Worm (Caenorhabditis elegans) whole organism, mixed stage, embryonic: ENCODE data around the gene F56F11.4.

Experiments used
- M03D4.4 ChIP-seq: sonication (generic microtip); optimal IDR thresholded peaks from 2 replicates; lab custom pipeline; 2017; ENCODE audit warnings: mild to moderate bottlenecking, missing genetic modification characterization, missing compliant biosample characterization
- bed-3 ChIP-seq: fragments of 200-800 bp; sonication (Bioruptor generic); optimal IDR thresholded peaks from 3 replicates; lab custom pipeline; 2018; ENCODE audit warnings: mild to moderate bottlenecking, missing genetic modification characterization, moderate library complexity, missing compliant biosample characterization
- ceh-39 ChIP-seq: fragments of 150-350 bp; optimal IDR thresholded peaks from 2 replicates; lab custom pipeline; 2014; ENCODE audit warnings: missing biosample characterization, missing genetic modification characterization
- ceh-43 ChIP-seq: fragments of 200-800 bp; sonication (Bioruptor generic); optimal IDR thresholded peaks from 2 replicates; lab custom pipeline; 2018; ENCODE audit warnings: mild to moderate bottlenecking, missing genetic modification characterization, moderate library complexity, missing compliant biosample characterization
- ceh-83 ChIP-seq: fragments of 200-800 bp; sonication (Bioruptor generic); optimal IDR thresholded peaks from 2 replicates; lab custom pipeline; 2018; ENCODE audit warnings: mild to moderate bottlenecking, missing genetic modification characterization, missing compliant biosample characterization
- cnd-1 ChIP-seq: fragments of 200-800 bp; sonication (Bioruptor generic); optimal IDR thresholded peaks from 2 replicates; lab custom pipeline; 2018; ENCODE audit warnings: mild to moderate bottlenecking, missing genetic modification characterization, missing compliant biosample characterization
- drap-1 ChIP-seq: fragments of 200-800 bp; sonication (Bioruptor generic); optimal IDR thresholded peaks from 3 replicates; lab custom pipeline; 2018; ENCODE audit warnings: mild to moderate bottlenecking, missing genetic modification characterization, missing compliant biosample characterization
- elt-1 ChIP-seq: sonication (generic microtip); optimal IDR thresholded peaks from 2 replicates; lab custom pipeline; 2017; ENCODE audit warnings: missing genetic modification characterization, mild to moderate bottlenecking, missing compliant biosample characterization, antibody characterized with exemption, moderate library complexity, borderline replicate concordance; ENCODE audit not compliant: insufficient read depth
- elt-3 ChIP-seq: fragments of 150-350 bp; optimal IDR thresholded peaks from 2 replicates; lab custom pipeline; 2014; ENCODE audit warnings: missing biosample characterization, missing genetic modification characterization
- ham-2 ChIP-seq: fragments of 200-800 bp; sonication (Bioruptor generic); optimal IDR thresholded peaks from 2 replicates; lab custom pipeline; 2018; ENCODE audit warnings: mild to moderate bottlenecking, missing genetic modification characterization, missing compliant biosample characterization
- hlh-1 ChIP-seq: fragments of 150-350 bp; optimal IDR thresholded peaks from 2 replicates; lab custom pipeline; 2014; ENCODE audit warnings: missing biosample characterization, missing genetic modification reagents, missing genetic modification characterization
- lin-13 ChIP-seq: fragments of 150-350 bp; optimal IDR thresholded peaks from 2 replicates; lab custom pipeline; 2014; ENCODE audit warnings: missing biosample characterization, missing genetic modification characterization
- lin-32 ChIP-seq: fragments of 200-800 bp; sonication (Bioruptor generic); optimal IDR thresholded peaks from 2 replicates; lab custom pipeline; 2018; ENCODE audit warnings: mild to moderate bottlenecking, missing genetic modification characterization, missing compliant biosample characterization
- lsy-2 ChIP-seq: fragments of 150-350 bp; optimal IDR thresholded peaks from 2 replicates; lab custom pipeline; 2014; ENCODE audit warnings: missing biosample characterization, missing genetic modification characterization
- mab-5 ChIP-seq: fragments of 150-350 bp; optimal IDR thresholded peaks from 2 replicates; lab custom pipeline; 2014; ENCODE audit warnings: missing biosample characterization, missing genetic modification characterization
- mep-1 ChIP-seq: fragments of 150-350 bp; optimal IDR thresholded peaks from 2 replicates; lab custom pipeline; 2017; ENCODE audit warnings: missing biosample characterization, missing genetic modification reagents, missing genetic modification characterization, inconsistent platforms
- mls-2 ChIP-seq: sonication (generic microtip); optimal IDR thresholded peaks from 2 replicates; lab custom pipeline; 2016; ENCODE audit warnings: mild to moderate bottlenecking, missing genetic modification characterization, moderate library complexity, missing compliant biosample characterization
- nhr-12 ChIP-seq: fragments of 150-350 bp; optimal IDR thresholded peaks from 2 replicates; lab custom pipeline; 2014; ENCODE audit warnings: missing biosample characterization, missing genetic modification characterization
- nhr-2 ChIP-seq: fragments of 150-350 bp; optimal IDR thresholded peaks from 2 replicates; lab custom pipeline; 2014; ENCODE audit warnings: missing biosample characterization, missing genetic modification characterization
- nhr-237 ChIP-seq: fragments of 150-350 bp; optimal IDR thresholded peaks from 2 replicates; lab custom pipeline; 2014; ENCODE audit warnings: missing biosample characterization, missing genetic modification characterization
- nhr-28 ChIP-seq: fragments of 150-350 bp; optimal IDR thresholded peaks from 2 replicates; lab custom pipeline; 2014; ENCODE audit warnings: missing biosample characterization, missing genetic modification characterization
- nhr-76 ChIP-seq: sonication (generic microtip); optimal IDR thresholded peaks from 2 replicates; lab custom pipeline; 2017; ENCODE audit warnings: missing biosample characterization, missing genetic modification characterization
- pha-4 ChIP-seq: fragments of 150-350 bp; optimal IDR thresholded peaks from 2 replicates; lab custom pipeline; 2018; ENCODE audit warnings: missing biosample characterization, missing genetic modification reagents, missing genetic modification characterization
- sem-2 ChIP-seq: fragments of 200-800 bp; sonication (Bioruptor generic); optimal IDR thresholded peaks from 2 replicates; lab custom pipeline; 2018; ENCODE audit warnings: mild to moderate bottlenecking, missing genetic modification characterization, missing compliant biosample characterization
- snpc-4 ChIP-seq: fragments of 150-350 bp; optimal IDR thresholded peaks from 2 replicates; lab custom pipeline; 2014; ENCODE audit warnings: missing biosample characterization, missing genetic modification characterization
- sptf-1 ChIP-seq: sonication (generic microtip); optimal IDR thresholded peaks from 2 replicates; lab custom pipeline; 2017; ENCODE audit warnings: mild to moderate bottlenecking, missing genetic modification characterization, moderate library complexity, missing compliant biosample characterization
- unc-120 ChIP-seq: sonication (generic microtip); optimal IDR thresholded peaks from 2 replicates; lab custom pipeline; 2017; ENCODE audit warnings: missing genetic modification characterization, missing compliant biosample characterization; ENCODE audit not compliant: poor library complexity, severe bottlenecking
- unc-39 ChIP-seq: fragments of 150-350 bp; optimal IDR thresholded peaks from 2 replicates; lab custom pipeline; 2014; ENCODE audit warnings: missing biosample characterization, missing genetic modification characterization
- unc-62 ChIP-seq: fragments of 150-350 bp; optimal IDR thresholded peaks from 2 replicates; lab custom pipeline; 2014; ENCODE audit warnings: missing biosample characterization, missing genetic modification reagents, missing genetic modification characterization
- zip-8 ChIP-seq: fragments of 150-350 bp; optimal IDR thresholded peaks from 2 replicates; lab custom pipeline; 2014; ENCODE audit warnings: missing biosample characterization, missing genetic modification characterization
- ztf-11 ChIP-seq: fragments of 150-350 bp; optimal IDR thresholded peaks from 2 replicates; lab custom pipeline; 2014; ENCODE audit warnings: missing biosample characterization, missing genetic modification characterization

F56F11.4 gene

DNA sequence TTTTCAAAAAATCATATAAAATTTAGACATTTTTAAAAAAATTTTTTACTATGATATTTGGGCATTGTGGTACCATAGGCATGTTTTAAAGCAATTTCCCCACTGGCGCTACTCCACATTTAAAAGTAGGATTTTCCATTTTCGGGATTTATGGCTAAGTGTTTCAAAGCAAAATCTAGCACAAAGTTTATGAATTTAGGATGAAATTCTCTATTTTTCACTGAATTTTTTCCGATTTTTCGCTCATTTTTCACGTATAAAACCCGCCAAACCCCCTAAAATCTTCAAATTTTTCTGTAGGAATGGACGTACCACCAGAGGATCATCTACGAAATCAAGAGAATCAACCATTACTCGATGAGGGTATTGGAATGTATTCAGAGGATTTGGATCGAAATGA lies 37.0 kb upstream of the F56F11.4 start, which contains the start of gene pipp-4P:
TSS of gene pipp-4P (plus strand) at position 301 of the 400 bp plus-strand sequence.
- no peak for TF ChIP-seq elt-1 (tag; lab: Kevin White, UChicago)
- no peak for TF ChIP-seq unc-39 (tag; lab: Kevin White, UChicago)
- TF ChIP-seq mab-5 (tag; lab: Kevin White, UChicago) = no peak
- no peak for TF ChIP-seq nhr-76 (tag; lab: Kevin White, UChicago)
- no peak for TF ChIP-seq hlh-1 (tag; lab: Kevin White, UChicago)
- TF ChIP-seq ham-2 (GFP tag; lab: Kevin White, UChicago) = no peak
- no peak for TF ChIP-seq zip-8 (tag; lab: Kevin White, UChicago)
- no peak for TF ChIP-seq ztf-11 (tag; lab: Kevin White, UChicago)
- no peak for TF ChIP-seq ceh-43
- TF ChIP-seq pha-4 (tag; lab: Kevin White, UChicago) = no peak
- TF ChIP-seq snpc-4 (tag; lab: Kevin White, UChicago) = no peak
- no peak for TF ChIP-seq nhr-2 (tag; lab: Kevin White, UChicago)
- no peak for TF ChIP-seq sptf-1 (tag; lab: Kevin White, UChicago)
- TF ChIP-seq nhr-12 (tag; lab: Kevin White, UChicago) = no peak

DNA sequence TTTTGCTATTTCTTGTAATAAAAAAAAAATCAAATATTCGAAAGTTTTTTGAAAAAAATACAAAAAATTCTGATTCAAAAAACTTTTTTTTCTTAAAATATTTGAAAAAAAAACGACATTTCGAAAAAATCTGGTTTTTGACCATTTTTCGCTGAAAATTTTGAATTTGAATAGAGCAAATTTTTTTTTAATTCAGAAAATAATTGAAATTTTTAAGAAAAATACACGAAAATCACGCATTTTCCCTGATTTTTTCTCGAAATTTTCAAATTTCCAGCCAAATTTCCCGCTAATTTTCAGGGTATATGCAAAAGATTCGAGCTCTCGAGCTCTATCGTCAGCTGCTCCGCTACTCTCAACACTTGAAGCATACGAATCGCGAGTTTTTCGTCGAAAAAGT lies 29.3 kb upstream of the F56F11.4 start, which contains the start of gene Y71H2AM.1:
TSS of gene Y71H2AM.1 (plus strand) at position 301 of the 400 bp plus-strand sequence.
- no peak for TF ChIP-seq elt-1 (tag; lab: Kevin White, UChicago)
- no peak for TF ChIP-seq M03D4.4
- TF ChIP-seq sptf-1 (tag; lab: Kevin White, UChicago) = no peak
- no peak for TF ChIP-seq unc-62 (GFP tag; lab: Kevin White, UChicago)
- TF ChIP-seq nhr-76 (tag; lab: Kevin White, UChicago) = no peak
- no peak for TF ChIP-seq bed-3 (GFP tag; lab: Kevin White, UChicago)
- TF ChIP-seq, all 35 proteins: peak for 0

DNA sequence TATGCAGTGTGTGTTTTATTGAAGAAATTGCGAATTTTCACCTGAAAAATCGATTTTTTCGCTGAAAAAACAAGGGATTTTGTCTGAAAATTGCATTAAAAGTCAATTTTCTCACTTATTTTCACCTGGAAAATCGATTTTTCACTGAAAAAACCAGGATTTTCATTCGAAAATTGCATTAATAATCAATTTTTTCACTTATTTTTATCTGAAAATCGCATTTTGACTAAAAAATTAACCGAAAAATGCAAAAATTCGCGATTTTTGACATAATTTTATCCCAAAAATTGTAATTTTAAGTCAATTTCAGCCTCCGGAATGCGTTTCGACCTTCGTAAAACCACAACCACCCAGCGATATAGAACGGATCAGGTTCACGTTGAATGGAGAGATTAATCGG lies 23.5 kb upstream of the F56F11.4 start, which contains the start of gene Y71H2AM.29:
TSS of gene Y71H2AM.29 (plus strand) at position 301 of the 400 bp plus-strand sequence.
- no peak for TF ChIP-seq elt-1 (tag; lab: Kevin White, UChicago)
- no peak for TF ChIP-seq lin-32 (GFP tag; lab: Kevin White, UChicago)
- TF ChIP-seq mep-1 (tag; lab: Kevin White, UChicago) = no peak
- no peak for TF ChIP-seq mls-2 (tag; lab: Kevin White, UChicago)
- no peak for TF ChIP-seq ceh-83 (GFP tag; lab: Kevin White, UChicago)
- no peak for TF ChIP-seq nhr-12 (tag; lab: Kevin White, UChicago)
- no peak for TF ChIP-seq sem-2 (GFP tag; lab: Kevin White, UChicago)
- no peak for TF ChIP-seq unc-120 (tag; lab: Kevin White, UChicago)
- TF ChIP-seq lin-13 = no peak
- no peak for TF ChIP-seq ceh-39
- TF ChIP-seq nhr-237 (tag; lab: Kevin White, UChicago) = no peak
- no peak for TF ChIP-seq lsy-2 (tag; lab: Kevin White, UChicago)

DNA sequence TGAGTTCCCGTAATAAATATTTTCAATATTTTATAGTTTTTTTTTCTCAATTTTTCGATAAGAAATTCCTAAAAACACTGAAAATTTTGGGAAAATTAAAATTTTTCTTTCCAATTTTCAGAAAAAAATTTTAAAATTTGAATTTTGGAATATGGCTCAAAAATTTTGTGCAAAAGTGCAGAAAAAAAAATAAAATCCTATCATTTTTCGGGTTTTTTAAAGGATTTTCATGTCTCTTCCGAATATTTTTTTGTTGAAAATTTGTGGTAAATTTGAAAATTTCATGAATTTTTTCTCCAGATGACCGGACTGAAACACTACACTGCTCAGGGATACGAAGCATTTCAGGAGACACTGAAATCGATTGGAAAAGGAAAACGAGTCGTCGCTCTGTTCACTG lies 21.7 kb upstream of the F56F11.4 start, which contains the start of gene txdc-17:
TSS of gene txdc-17 (plus strand) at position 301 of the 400 bp plus-strand sequence.
- TF ChIP-seq lin-32 (GFP tag; lab: Kevin White, UChicago) (no peak), drap-1 (GFP tag; lab: Kevin White, UChicago) (no peak), mab-5 (tag; lab: Kevin White, UChicago) (no peak), elt-3 (no peak), sem-2 (GFP tag; lab: Kevin White, UChicago) (no peak), unc-39 (tag; lab: Kevin White, UChicago) (no peak), sptf-1 (tag; lab: Kevin White, UChicago) (no peak), mep-1 (tag; lab: Kevin White, UChicago) (no peak), unc-120 (tag; lab: Kevin White, UChicago) (no peak), ceh-39 (no peak), cnd-1 (tag; lab: Kevin White, UChicago) (no peak), nhr-76 (tag; lab: Kevin White, UChicago) (no peak), nhr-28 (tag; lab: Kevin White, UChicago) (no peak), bed-3 (GFP tag; lab: Kevin White, UChicago) (no peak)
